Worm (Caenorhabditis elegans) whole organism, L1 larva: ENCODE results near the gene F02C9.2.

ENCODE experiments used
- Y116A8C.19 ChIP-seq: sonication (generic microtip); optimal IDR thresholded peaks from 2 replicates; lab custom pipeline; 2016; ENCODE audit warnings: missing compliant biosample characterization, missing genetic modification characterization, borderline replicate concordance
- alr-1 ChIP-seq: fragments of 200-800 bp; sonication (Bioruptor generic); optimal IDR thresholded peaks from 2 replicates; lab custom pipeline; 2018; ENCODE audit warnings: borderline replicate concordance, mild to moderate bottlenecking, missing genetic modification characterization, missing compliant biosample characterization
- ama-1 ChIP-seq: fragments of 150-350 bp; optimal IDR thresholded peaks from 2 replicates; lab custom pipeline; 2014
- blmp-1 ChIP-seq: fragments of 150-350 bp; optimal IDR thresholded peaks from 2 replicates; lab custom pipeline; 2014; ENCODE audit warnings: missing biosample characterization, missing genetic modification characterization
- lin-39 ChIP-seq: fragments of 150-350 bp; optimal IDR thresholded peaks from 2 replicates; lab custom pipeline; 2014; ENCODE audit warnings: missing biosample characterization, missing genetic modification reagents, missing genetic modification characterization
- mdl-1 ChIP-seq, 2 experiments: fragments of 150-350 bp; optimal IDR thresholded peaks; 2 replicates each; lab custom pipeline; 2014 to 2017; ENCODE audit warnings: missing biosample characterization in 2 of 2, missing genetic modification characterization in 2 of 2, inconsistent platforms in 1 of 2
- nhr-11 ChIP-seq: fragments of 150-350 bp; optimal IDR thresholded peaks from 2 replicates; lab custom pipeline; 2014; ENCODE audit warnings: missing biosample characterization, missing genetic modification characterization
- nhr-47 ChIP-seq: sonication (generic microtip); optimal IDR thresholded peaks from 2 replicates; lab custom pipeline; 2016; ENCODE audit warnings: mild to moderate bottlenecking, missing genetic modification characterization, moderate library complexity, missing compliant biosample characterization
- pag-3 ChIP-seq: sonication (generic microtip); optimal IDR thresholded peaks from 2 replicates; lab custom pipeline; 2017; ENCODE audit warnings: missing genetic modification characterization, mild to moderate bottlenecking, missing compliant biosample characterization, antibody characterized with exemption, borderline replicate concordance; ENCODE audit not compliant: insufficient read depth
- unc-130 ChIP-seq: fragments of 150-350 bp; optimal IDR thresholded peaks from 2 replicates; lab custom pipeline; 2017; ENCODE audit warnings: missing biosample characterization, missing genetic modification characterization, inconsistent platforms
- unc-62 ChIP-seq: fragments of 150-350 bp; optimal IDR thresholded peaks from 2 replicates; lab custom pipeline; 2014; ENCODE audit warnings: missing biosample characterization, missing genetic modification reagents, missing genetic modification characterization

DNA sequence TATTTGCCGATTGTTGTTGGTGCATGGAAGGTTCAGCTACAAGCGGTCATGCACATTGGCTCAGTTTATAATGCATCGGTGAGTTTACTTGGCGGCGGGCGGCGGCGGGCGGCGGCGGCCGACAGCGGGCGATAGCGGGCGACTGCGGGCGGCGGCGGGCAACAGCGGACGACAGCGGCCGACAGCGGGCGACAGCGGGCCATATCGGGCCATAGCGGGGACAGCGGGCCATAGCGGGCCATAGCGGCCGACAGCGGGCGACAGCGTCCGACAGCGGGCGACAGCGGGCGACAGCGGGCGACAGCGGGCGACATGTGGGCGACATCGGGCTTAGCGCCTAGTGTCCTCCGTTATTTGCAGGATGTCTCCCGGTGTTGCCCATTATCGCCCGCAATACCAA is 1.4 kb upstream of the F02C9.2 start:
- TF ChIP-seq nhr-47 (tag; lab: Kevin White, UChicago) (no peak), ama-1 (no peak), pag-3 (tag; lab: Kevin White, UChicago) (no peak), alr-1 (tag; lab: Kevin White, UChicago) (no peak), blmp-1 (tag; lab: Kevin White, UChicago) (no peak), unc-62 (GFP tag; lab: Kevin White, UChicago) (no peak), lin-39 (tag; lab: Kevin White, UChicago) (no peak), unc-130 (tag; lab: Kevin White, UChicago) (no peak), Y116A8C.19 (no peak), nhr-11 (tag; lab: Kevin White, UChicago) (no peak), mdl-1 (tag; optimal IDR thresholded peaks at IDR 0.05; lab: Kevin White, UChicago) (no peak)
